Worm (Caenorhabditis elegans): ENCODE measurements around the gene adr-2.

The adr-2 gene

DNA sequence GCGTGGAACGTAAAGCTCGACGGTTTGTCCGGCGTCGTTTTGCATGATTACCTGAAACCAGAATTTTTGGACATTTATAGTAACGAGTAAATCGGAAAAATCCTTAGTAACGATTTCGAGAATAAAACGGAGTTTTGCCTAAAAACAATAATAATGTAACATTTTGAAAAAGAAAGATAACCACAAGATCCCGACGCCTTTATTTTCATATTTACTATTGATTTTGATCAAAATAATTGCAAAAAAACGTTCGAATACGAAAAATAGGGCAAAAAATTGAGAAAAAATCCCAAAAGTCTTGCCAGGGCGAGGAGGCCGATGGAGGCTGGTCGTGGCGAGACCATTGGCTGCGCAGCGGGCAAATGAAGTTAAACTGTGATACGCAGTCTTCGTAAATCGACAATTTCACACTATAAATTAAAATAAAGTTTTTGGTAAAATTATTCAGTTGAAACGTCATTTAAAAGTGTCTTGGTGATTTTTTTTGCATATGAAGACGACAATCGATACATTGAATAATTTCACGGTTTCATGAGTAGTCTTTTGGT is 43.0 kb downstream of the adr-2 start, which contains the start of gene rps-21 (continued):
- TF ChIP-seq nhr-102 (tag; optimal IDR thresholded peaks at IDR 0.05): peak; percentile 15
- TF ChIP-seq T20F7.1 (GFP tag; optimal IDR thresholded peaks at IDR 0.05): peak; percentile 78
- no peak for TF ChIP-seq zag-1 (tag; optimal IDR thresholded peaks at IDR 0.05)
- peak; percentile 77 for TF ChIP-seq nhr-6 (tag; optimal IDR thresholded peaks at IDR 0.05)
- peak; percentile 72 for TF ChIP-seq nhr-28 (tag; optimal IDR thresholded peaks at IDR 0.05)
- TF ChIP-seq madf-9 (GFP tag; conservative IDR thresholded peaks at IDR 0.05): no peak
- peak; percentile 43; the same call in 1 of the 2 replicates for TF ChIP-seq T26A8.4 (GFP tag; IDR thresholded peaks at IDR 0.05)
- no peak for TF ChIP-seq saeg-2 (GFP tag; IDR thresholded peaks at IDR 0.05)
- peak; percentile 82 for TF ChIP-seq dpl-1 (GFP tag; optimal IDR thresholded peaks at IDR 0.05)
- TF ChIP-seq daf-8 (GFP tag; IDR thresholded peaks at IDR 0.05): no peak
- TF ChIP-seq lin-39 (tag; optimal IDR thresholded peaks at IDR 0.05): no peak
- peak; percentile 64 for TF ChIP-seq nhr-77 (tag; optimal IDR thresholded peaks at IDR 0.05)
- peak; percentile 67 for TF ChIP-seq rbr-2 (tag; optimal IDR thresholded peaks at IDR 0.05)

DNA sequence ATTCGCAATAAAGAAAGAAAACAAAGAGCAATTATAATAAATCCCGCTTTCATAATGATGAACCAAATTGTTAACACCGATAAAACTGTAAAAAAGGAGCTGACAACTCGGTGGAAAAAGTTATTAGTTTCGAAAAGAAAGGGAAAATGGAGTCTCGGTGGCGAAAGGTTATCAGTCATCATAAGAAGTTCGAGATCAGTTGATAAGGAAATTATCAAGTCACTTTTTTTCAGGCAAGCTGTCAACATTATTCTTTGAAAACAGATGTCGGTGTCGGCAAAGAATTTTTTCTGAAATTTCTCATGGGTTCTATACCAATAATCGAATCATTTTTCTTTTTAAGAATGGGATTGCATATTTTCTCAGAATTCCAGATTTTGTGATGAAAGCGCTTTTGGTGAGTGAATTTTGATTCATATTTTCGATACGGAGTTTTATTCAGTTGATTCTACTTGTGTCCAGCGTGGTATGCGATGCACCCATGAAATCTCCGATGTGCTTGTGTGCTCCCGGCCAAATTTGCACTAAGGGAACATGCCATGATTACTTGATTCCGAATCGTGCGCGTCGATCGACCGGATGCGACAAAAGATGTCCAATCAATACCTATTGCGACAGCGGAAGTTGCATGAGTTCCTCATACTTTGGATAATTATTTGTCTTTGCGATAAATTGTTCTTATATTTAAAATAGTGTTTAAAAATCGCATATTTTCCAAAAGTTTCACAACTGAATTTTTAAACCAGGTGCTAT is 44.2 kb downstream of the adr-2 start, which contains the start of the genes F37C12.21 and F37C12.10:
TSS of gene F37C12.21 (plus strand) at position 58 of the 753 bp plus-strand sequence.
TSS of gene F37C12.10 (minus strand) at position 85 of the 753 bp plus-strand sequence.
- TF ChIP-seq spr-3 (GFP tag; optimal IDR thresholded peaks at IDR 0.05) (no peak), mdl-1 (tag; optimal IDR thresholded peaks at IDR 0.05) (no peak), ctbp-1 (GFP tag; IDR thresholded peaks at IDR 0.05) (no peak), mes-2 (tag; optimal IDR thresholded peaks at IDR 0.05; ENCODE audit: poor library complexity, severe bottlenecking) (peak; percentile 42), Y75B8A.6 (GFP tag; IDR thresholded peaks at IDR 0.05) (no peak), nhr-41 (GFP tag; IDR thresholded peaks at IDR 0.05) (peak; percentile 57; the same call in 1 of the 2 replicates), nhr-11 (tag; optimal IDR thresholded peaks at IDR 0.05) (no peak), hlh-30 (tag; optimal IDR thresholded peaks at IDR 0.05; ENCODE audit: insufficient read depth) (peak; percentile 13), lim-7 (GFP tag; IDR thresholded peaks at IDR 0.05) (no peak), lin-13 (GFP tag; optimal IDR thresholded peaks at IDR 0.05) (no peak), lin-38 (GFP tag; IDR thresholded peaks at IDR 0.05) (peak; percentile 41), unc-39 (tag; optimal IDR thresholded peaks at IDR 0.05) (no peak), jun-1 (tag; optimal IDR thresholded peaks at IDR 0.05) (no peak), duxl-1 (tag; optimal IDR thresholded peaks at IDR 0.05; ENCODE audit: poor library complexity) (no peak), dmd-6 (GFP tag; IDR thresholded peaks at IDR 0.05) (peak; percentile 43), set-16 (GFP tag; IDR thresholded peaks at IDR 0.05) (no peak), dmd-8 (GFP tag; IDR thresholded peaks at IDR 0.05) (no peak), hlh-11 (tag; optimal IDR thresholded peaks at IDR 0.05) (peak; percentile 67), madf-5 (GFP tag; IDR thresholded peaks at IDR 0.05) (no peak), nhr-237 (tag; optimal IDR thresholded peaks at IDR 0.05) (no peak), php-3 (GFP tag; IDR thresholded peaks at IDR 0.05) (no peak), F26F4.8 (GFP tag; conservative IDR thresholded peaks at IDR 0.05) (no peak), fkh-10 (GFP tag; optimal IDR thresholded peaks at IDR 0.05) (no peak), cey-2 (tag; optimal IDR thresholded peaks at IDR 0.05; ENCODE audit: borderline replicate concordance, insufficient read depth) (no peak), dmd-9 (GFP tag; IDR thresholded peaks at IDR 0.05) (no peak), nhr-6 (tag; optimal IDR thresholded peaks at IDR 0.05) (no peak), Y5F2A.4 (GFP tag; optimal IDR thresholded peaks at IDR 0.05) (no peak), nhr-28 (tag; optimal IDR thresholded peaks at IDR 0.05) (peak; percentile 62), pqm-1 (tag; optimal IDR thresholded peaks at IDR 0.05) (peak; percentile 43), dve-1 (tag; optimal IDR thresholded peaks at IDR 0.05; ENCODE audit: insufficient read depth) (peak; percentile 50), daf-16 (GFP tag; optimal IDR thresholded peaks at IDR 0.05) (no peak), daf-16 (tag; optimal IDR thresholded peaks at IDR 0.05) (peak; percentile 81), nhr-77 (tag; optimal IDR thresholded peaks at IDR 0.05) (peak; percentile 27), nhr-42 (GFP tag; IDR thresholded peaks at IDR 0.05) (no peak), aly-2 (tag; optimal IDR thresholded peaks at IDR 0.05) (no peak), nhr-102 (tag; optimal IDR thresholded peaks at IDR 0.05) (peak; percentile 7), lsy-2 (tag; optimal IDR thresholded peaks at IDR 0.05) (peak in 1 of 2 experiments; percentile 23), lir-3 (tag; optimal IDR thresholded peaks at IDR 0.05) (no peak), lin-15B (tag; optimal IDR thresholded peaks at IDR 0.05) (no peak)

Data from whole organism, L4 larva.